Worm (Caenorhabditis elegans) whole organism, L1 larva: Measurements from ENCODE around the gene F15B10.3.

Source experiments
- aly-2 ChIP-seq: fragments of 150-350 bp; optimal IDR thresholded peaks from 2 replicates; lab custom pipeline; 2014; ENCODE audit warnings: missing biosample characterization, missing genetic modification characterization
- blmp-1 ChIP-seq: fragments of 150-350 bp; optimal IDR thresholded peaks from 2 replicates; lab custom pipeline; 2014; ENCODE audit warnings: missing biosample characterization, missing genetic modification characterization
- ceh-82 ChIP-seq, 3 experiments: fragments of 150-350 bp in 1 of 3; sonication (generic microtip) in 2 of 3; optimal IDR thresholded peaks; 2 replicates each; lab custom pipeline; 2014 to 2017; ENCODE audit warnings: missing biosample characterization in 3 of 3, missing genetic modification characterization in 3 of 3
- ceh-88 ChIP-seq: fragments of 200-800 bp; sonication (Bioruptor generic); IDR thresholded peaks from 2 replicates; pipeline ENCODE4 v1.3.6; 2022; ENCODE audit warnings: missing genetic modification characterization, missing compliant biosample characterization
- dpl-1 ChIP-seq, 3 experiments: fragments of 150-350 bp in 2 of 3; sonication (generic microtip) in 1 of 3; optimal IDR thresholded peaks; 2 replicates each; lab custom pipeline; 2014 to 2017; ENCODE audit warnings: missing biosample characterization in 3 of 3, missing genetic modification characterization in 3 of 3, missing genetic modification reagents in 3 of 3
- efl-1 ChIP-seq, 4 experiments: fragments of 150-350 bp; optimal IDR thresholded peaks in 3 of 4; peaks in 1 of 4; 1 replicate in 1 of 4; 2 replicates in 3 of 4; lab custom pipeline; 2014; ENCODE audit warnings: missing biosample characterization in 2 of 4, missing genetic modification characterization in 2 of 4, missing genetic modification reagents in 2 of 4
- efl-3 ChIP-seq: fragments of 200-800 bp; sonication (Bioruptor generic); optimal IDR thresholded peaks from 2 replicates; lab custom pipeline; 2018; ENCODE audit warnings: mild to moderate bottlenecking, missing genetic modification characterization, missing compliant biosample characterization
- elt-3 ChIP-seq, 6 experiments: fragments of 150-350 bp in 1 of 6; sonication (generic microtip); optimal IDR thresholded peaks; 2 replicates each; lab custom pipeline; 2017 to 2018; ENCODE audit warnings: missing biosample characterization in 6 of 6, missing genetic modification characterization in 6 of 6, inconsistent platforms in 1 of 6
- grh-1 ChIP-seq: fragments of 200-800 bp; sonication (Bioruptor generic); IDR thresholded peaks from 2 replicates; pipeline ENCODE4 v1.3.6; 2022; ENCODE audit warnings: missing genetic modification reagents, missing genetic modification characterization, missing compliant biosample characterization
- hlh-17 ChIP-seq: fragments of 200-800 bp; sonication (Bioruptor generic); optimal IDR thresholded peaks from 2 replicates; lab custom pipeline; 2018; ENCODE audit warnings: missing genetic modification characterization, mild to moderate bottlenecking, missing compliant biosample characterization, moderate library complexity, borderline replicate concordance
- hlh-4 ChIP-seq: sonication (generic microtip); optimal IDR thresholded peaks from 2 replicates; lab custom pipeline; 2016; ENCODE audit warnings: mild to moderate bottlenecking, missing genetic modification characterization, missing compliant biosample characterization
- isw-1 ChIP-seq: fragments of 200-800 bp; sonication (Bioruptor generic); IDR thresholded peaks from 2 replicates; pipeline ENCODE4 v1.3.6; 2022; ENCODE audit warnings: missing genetic modification characterization, missing compliant biosample characterization
- lin-14 ChIP-seq: fragments of 200-800 bp; sonication (Bioruptor generic); optimal IDR thresholded peaks from 2 replicates; lab custom pipeline; 2018; ENCODE audit warnings: mild to moderate bottlenecking, missing genetic modification characterization, moderate library complexity, missing compliant biosample characterization
- lin-35 ChIP-seq, 2 experiments: fragments of 150-350 bp; optimal IDR thresholded peaks; 2 replicates each; lab custom pipeline; 2014; ENCODE audit warnings: missing biosample characterization in 2 of 2, missing genetic modification characterization in 2 of 2, missing genetic modification reagents in 2 of 2
- lin-39 ChIP-seq: fragments of 150-350 bp; optimal IDR thresholded peaks from 2 replicates; lab custom pipeline; 2014; ENCODE audit warnings: missing biosample characterization, missing genetic modification reagents, missing genetic modification characterization
- lir-3 ChIP-seq: sonication (generic microtip); optimal IDR thresholded peaks from 2 replicates; lab custom pipeline; 2016; ENCODE audit warnings: mild to moderate bottlenecking, missing genetic modification characterization, moderate library complexity, missing compliant biosample characterization; ENCODE audit not compliant: poor library complexity
- lsy-2 ChIP-seq, 2 experiments: fragments of 150-350 bp; optimal IDR thresholded peaks; 2 replicates each; lab custom pipeline; 2014; ENCODE audit warnings: missing biosample characterization in 2 of 2, missing genetic modification characterization in 2 of 2
- nhr-20 ChIP-seq: sonication (generic microtip); optimal IDR thresholded peaks from 2 replicates; lab custom pipeline; 2016; ENCODE audit warnings: mild to moderate bottlenecking, missing genetic modification characterization, missing compliant biosample characterization
- nhr-47 ChIP-seq: sonication (generic microtip); optimal IDR thresholded peaks from 2 replicates; lab custom pipeline; 2016; ENCODE audit warnings: mild to moderate bottlenecking, missing genetic modification characterization, moderate library complexity, missing compliant biosample characterization
- nhr-71 ChIP-seq: sonication (generic microtip); optimal IDR thresholded peaks from 2 replicates; lab custom pipeline; 2016; ENCODE audit warnings: mild to moderate bottlenecking, missing genetic modification characterization, moderate library complexity, missing compliant biosample characterization
- nhr-84 ChIP-seq: sonication (generic microtip); optimal IDR thresholded peaks from 2 replicates; lab custom pipeline; 2017; ENCODE audit warnings: missing biosample characterization, missing genetic modification characterization
- nhr-85 ChIP-seq: sonication (generic microtip); peaks from one replicate; lab custom pipeline; 2016; ENCODE audit warnings: missing genetic modification characterization, inconsistent platforms, missing compliant biosample characterization
- nhr-90 ChIP-seq: sonication (generic microtip); optimal IDR thresholded peaks from 2 replicates; lab custom pipeline; 2016; ENCODE audit warnings: mild to moderate bottlenecking, missing genetic modification characterization, missing compliant biosample characterization; ENCODE audit not compliant: poor library complexity
- skn-1 ChIP-seq: fragments of 150-350 bp; optimal IDR thresholded peaks from 2 replicates; lab custom pipeline; 2014; ENCODE audit warnings: missing biosample characterization, missing genetic modification characterization
- snpc-4 ChIP-seq: fragments of 150-350 bp; optimal IDR thresholded peaks from 2 replicates; lab custom pipeline; 2014; ENCODE audit warnings: missing biosample characterization, missing genetic modification characterization
- snu-23 ChIP-seq: sonication (generic microtip); optimal IDR thresholded peaks from 2 replicates; lab custom pipeline; 2016; ENCODE audit warnings: missing genetic modification characterization, missing compliant biosample characterization
- sox-4 ChIP-seq: sonication (generic microtip); optimal IDR thresholded peaks from 2 replicates; lab custom pipeline; 2016; ENCODE audit warnings: missing genetic modification characterization, missing compliant biosample characterization
- tbx-2 ChIP-seq: sonication (generic microtip); optimal IDR thresholded peaks from 2 replicates; lab custom pipeline; 2016; ENCODE audit warnings: missing genetic modification characterization, missing compliant biosample characterization
- unc-130 ChIP-seq: fragments of 150-350 bp; optimal IDR thresholded peaks from 2 replicates; lab custom pipeline; 2017; ENCODE audit warnings: missing biosample characterization, missing genetic modification characterization, inconsistent platforms
- vab-15 ChIP-seq: sonication (generic microtip); optimal IDR thresholded peaks from 2 replicates; lab custom pipeline; 2017; ENCODE audit warnings: missing genotype, mild to moderate bottlenecking, missing genetic modification characterization, missing compliant biosample characterization
- zag-1 ChIP-seq: fragments of 150-350 bp; optimal IDR thresholded peaks from 2 replicates; lab custom pipeline; 2014; ENCODE audit warnings: missing biosample characterization, missing genetic modification characterization
- ztf-4 ChIP-seq: fragments of 150-350 bp; optimal IDR thresholded peaks from 2 replicates; lab custom pipeline; 2014; ENCODE audit warnings: missing biosample characterization, missing genetic modification characterization

F15B10.3 gene

ce11 chrIV:6603549-6603948, 1.1 kb downstream of the F15B10.3 start:
- no peak for TF ChIP-seq tbx-2 (tag; lab: Kevin White, UChicago)
- TF ChIP-seq efl-1 (optimal IDR thresholded peaks at IDR 0.05; lab: Kevin White, UChicago) = no peak
- TF ChIP-seq efl-1 (GFP tag; optimal IDR thresholded peaks at IDR 0.05 in 1 of 2; lab: Kevin White, UChicago) = peak in 1 of 2 experiments; percentile 43

ce11 chrIV:6605863-6606262, 3.4 kb downstream of the F15B10.3 start, which contains the start of gene nstp-2:
Gene nstp-2 (minus strand): TSS chrIV:6606188.
- TF ChIP-seq nhr-85 (tag; lab: Kevin White, UChicago) = peak; percentile 61
- no peak for TF ChIP-seq unc-130 (tag; lab: Kevin White, UChicago)
- peak; percentile 63 for TF ChIP-seq grh-1 (GFP tag; lab: Robert Waterston, UW)

ce11 chrIV:6606587-6606986, 4.1 kb downstream of the F15B10.3 start:
- TF ChIP-seq lin-14 (GFP tag; lab: Kevin White, UChicago) = peak; percentile 56
- TF ChIP-seq zag-1 (tag; lab: Kevin White, UChicago) = no peak
- no peak for TF ChIP-seq aly-2 (tag; lab: Kevin White, UChicago)
- peak; percentile 48 for TF ChIP-seq blmp-1 (tag; lab: Kevin White, UChicago)
- TF ChIP-seq snu-23 = peak; percentile 12
- no peak for TF ChIP-seq efl-1 (optimal IDR thresholded peaks at IDR 0.05; lab: Kevin White, UChicago)
- peak in 1 of 2 experiments; percentile 62 for TF ChIP-seq efl-1 (GFP tag; optimal IDR thresholded peaks at IDR 0.05 in 1 of 2; lab: Kevin White, UChicago)
- no peak for TF ChIP-seq grh-1 (GFP tag; lab: Robert Waterston, UW)

ce11 chrIV:6607059-6607458, 4.6 kb downstream of the F15B10.3 start:
- no peak for TF ChIP-seq hlh-17 (GFP tag; lab: Kevin White, UChicago)
- peak in 1 of 6 experiments; percentile 33 for TF ChIP-seq elt-3 (tag; optimal IDR thresholded peaks at IDR 0.05; lab: Kevin White, UChicago)
- TF ChIP-seq ceh-82 (tag; optimal IDR thresholded peaks at IDR 0.05; lab: Kevin White, UChicago) = no peak
- no peak for TF ChIP-seq skn-1 (tag; lab: Kevin White, UChicago)
- peak; percentile 60 for TF ChIP-seq nhr-85 (tag; lab: Kevin White, UChicago)
- TF ChIP-seq efl-3 (GFP tag; lab: Kevin White, UChicago) = no peak

- TF ChIP-seq snpc-4 (tag; lab: Kevin White, UChicago) = no peak
- peak; percentile 19 to 29 for TF ChIP-seq efl-1 (optimal IDR thresholded peaks at IDR 0.05; lab: Kevin White, UChicago)
- no peak for TF ChIP-seq efl-1 (GFP tag; optimal IDR thresholded peaks at IDR 0.05 in 1 of 2; lab: Kevin White, UChicago)
- no peak for TF ChIP-seq nhr-71 (tag; lab: Kevin White, UChicago)
- TF ChIP-seq ztf-4 (tag; lab: Kevin White, UChicago) = no peak
- TF ChIP-seq nhr-20 = no peak
- no peak for TF ChIP-seq isw-1 (GFP tag; lab: Robert Waterston, UW)
- TF ChIP-seq nhr-85 (tag; lab: Kevin White, UChicago) = no peak
- no peak for TF ChIP-seq efl-3 (GFP tag; lab: Kevin White, UChicago)
- peak in 1 of 2 experiments; percentile 52 for TF ChIP-seq lsy-2 (tag; optimal IDR thresholded peaks at IDR 0.05; lab: Kevin White, UChicago)
- TF ChIP-seq sox-4 (tag; lab: Kevin White, UChicago) = no peak
- TF ChIP-seq lin-14 (GFP tag; lab: Kevin White, UChicago) = peak; percentile 50
- no peak for TF ChIP-seq lir-3
- no peak for TF ChIP-seq ceh-88 (GFP tag; lab: Robert Waterston, UW)
- TF ChIP-seq lin-39 (tag; lab: Kevin White, UChicago) = no peak
- no peak for TF ChIP-seq nhr-90 (tag; lab: Kevin White, UChicago)
- no peak for TF ChIP-seq vab-15 (tag; lab: Kevin White, UChicago)
- peak in 1 of 3 experiments; percentile 30 for TF ChIP-seq dpl-1 (GFP tag; optimal IDR thresholded peaks at IDR 0.05; lab: Kevin White, UChicago)
- TF ChIP-seq lin-35 (GFP tag; optimal IDR thresholded peaks at IDR 0.05; lab: Kevin White, UChicago) = peak in 1 of 2 experiments; percentile 6
- no peak for TF ChIP-seq nhr-84
- TF ChIP-seq hlh-4 (tag; lab: Kevin White, UChicago) = no peak
- no peak for TF ChIP-seq nhr-47 (tag; lab: Kevin White, UChicago)
- TF ChIP-seq blmp-1 (tag; lab: Kevin White, UChicago) = no peak
These were observed 10.8 kb downstream of the F15B10.3 start, which contains the start of gene drh-1 for ce11 chrIV:6613296-6613695. Gene drh-1 (minus strand): TSS chrIV:6613353.
